Fruit fly (Drosophila melanogaster) whole organism: ENCODE measurements around the gene ppk15.

Experiments
- CG8478 ChIP-seq: fragments of >200 bp; optimal IDR thresholded peaks from 2 replicates; lab custom pipeline; 2018; ENCODE audit warnings: inconsistent platforms
- usp ChIP-seq: fragments of >200 bp; optimal IDR thresholded peaks from 2 replicates; lab custom pipeline; 2017; ENCODE audit warnings: missing biosample characterization, missing genetic modification characterization, mixed read lengths

dm6 chr3R:26409780-26410179 is 6.3 kb upstream of the ppk15 start:
- TF ChIP-seq CG8478 (lab: Kevin White, UChicago) (no peak), usp (GFP tag; lab: Kevin White, UChicago) (no peak)
